Worm (Caenorhabditis elegans): ENCODE results near the gene emc-1.
"Not testable (repeated sequence)": the region's sequence is repeated elsewhere in the genome, so short reads cannot be mapped to it uniquely, and the experiment has no call there.

DNA sequence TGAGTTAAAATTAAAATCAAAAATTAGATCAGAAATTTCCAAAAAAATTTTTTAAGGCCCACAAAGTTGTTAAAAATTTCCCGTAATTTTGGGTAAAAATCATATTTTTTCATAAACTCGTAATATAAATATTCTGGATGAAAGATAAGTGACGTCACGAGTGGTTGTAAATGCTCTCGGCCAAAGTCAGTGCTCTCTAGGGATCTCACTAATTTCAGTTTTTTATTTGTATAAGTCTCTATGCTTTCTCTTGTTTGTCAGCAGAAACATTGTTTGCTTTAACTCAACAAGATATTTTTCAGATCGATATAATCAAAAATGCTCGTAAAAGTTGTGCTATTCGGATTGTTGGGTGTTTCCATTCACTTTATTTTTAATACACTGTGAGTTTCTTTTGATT lies 43.1 kb upstream of the emc-1 start, which contains the start of gene K05F6.4:
- not testable (repeated sequence) for TF ChIP-seq nhr-6 (tag; optimal IDR thresholded peaks at IDR 0.05); mep-1 (tag; optimal IDR thresholded peaks at IDR 0.05); pha-4 (GFP tag; IDR thresholded peaks at IDR 0.05); pha-4 (tag; optimal IDR thresholded peaks at IDR 0.05); nhr-11 (tag; optimal IDR thresholded peaks at IDR 0.05); attf-4 (tag; optimal IDR thresholded peaks at IDR 0.05); madf-9 (GFP tag; conservative IDR thresholded peaks at IDR 0.05); ZK546.5 (tag; optimal IDR thresholded peaks at IDR 0.05); zag-1 (tag; optimal IDR thresholded peaks at IDR 0.05); T26A8.4 (GFP tag; IDR thresholded peaks at IDR 0.05); mdl-1 (tag; optimal IDR thresholded peaks at IDR 0.05); nhr-237 (tag; optimal IDR thresholded peaks at IDR 0.05); ces-1 (GFP tag; optimal IDR thresholded peaks at IDR 0.05)

All from whole organism, L4 larva.